Worm (Caenorhabditis elegans) whole organism, mixed stage, embryonic: ENCODE data around the gene egas-3.

ENCODE experiments used
- blmp-1 ChIP-seq: fragments of 150-350 bp; optimal IDR thresholded peaks from 2 replicates; lab custom pipeline; 2014; ENCODE audit warnings: missing biosample characterization, missing genetic modification characterization
- ces-1 ChIP-seq: fragments of 150-350 bp; optimal IDR thresholded peaks from 2 replicates; lab custom pipeline; 2014; ENCODE audit warnings: missing biosample characterization, missing genetic modification reagents, missing genetic modification characterization
- elt-3 ChIP-seq: fragments of 150-350 bp; optimal IDR thresholded peaks from 2 replicates; lab custom pipeline; 2014; ENCODE audit warnings: missing biosample characterization, missing genetic modification characterization
- lin-13 ChIP-seq: fragments of 150-350 bp; optimal IDR thresholded peaks from 2 replicates; lab custom pipeline; 2014; ENCODE audit warnings: missing biosample characterization, missing genetic modification characterization
- nhr-28 ChIP-seq: fragments of 150-350 bp; optimal IDR thresholded peaks from 2 replicates; lab custom pipeline; 2014; ENCODE audit warnings: missing biosample characterization, missing genetic modification characterization
- snpc-4 ChIP-seq: fragments of 150-350 bp; optimal IDR thresholded peaks from 2 replicates; lab custom pipeline; 2014; ENCODE audit warnings: missing biosample characterization, missing genetic modification characterization

ce11 chrV:18585102-18585501 lies 51.0 kb downstream of the egas-3 start:
- TF ChIP-seq snpc-4 (tag; lab: Kevin White, UChicago) = no peak
- no peak for TF ChIP-seq elt-3 (tag; lab: Kevin White, UChicago)
- TF ChIP-seq nhr-28 (tag; lab: Kevin White, UChicago) = no peak
- no peak for TF ChIP-seq ces-1 (GFP tag; lab: Kevin White, UChicago)
- no peak for TF ChIP-seq lin-13 (tag; lab: Kevin White, UChicago)
- no peak for TF ChIP-seq blmp-1 (tag; lab: Kevin White, UChicago)
